Worm (Caenorhabditis elegans) whole organism, L1 larva: Measurements from ENCODE around the gene T28B11.1.

Source experiments
- ceh-8 ChIP-seq: fragments of 200-800 bp; sonication (Bioruptor generic); optimal IDR thresholded peaks from 2 replicates; lab custom pipeline; 2018; ENCODE audit warnings: mild to moderate bottlenecking, missing genetic modification characterization, moderate library complexity, missing compliant biosample characterization
- ces-1 ChIP-seq: fragments of 150-350 bp; optimal IDR thresholded peaks from 2 replicates; lab custom pipeline; 2014; ENCODE audit warnings: missing biosample characterization, missing genetic modification reagents, missing genetic modification characterization
- fkh-10 ChIP-seq: sonication (generic microtip); optimal IDR thresholded peaks from 2 replicates; lab custom pipeline; 2017; ENCODE audit warnings: missing biosample characterization, missing genetic modification reagents, missing genetic modification characterization
- nhr-12 ChIP-seq: sonication (generic microtip); optimal IDR thresholded peaks from 2 replicates; lab custom pipeline; 2017; ENCODE audit warnings: missing biosample characterization, missing genetic modification characterization
- nhr-77 ChIP-seq: fragments of 150-350 bp; optimal IDR thresholded peaks from 2 replicates; lab custom pipeline; 2014; ENCODE audit warnings: missing biosample characterization, missing genetic modification characterization

ce11 chrV:10683458-10683857 is 48.8 kb downstream of the T28B11.1 start:
- TF ChIP-seq ces-1 (no peak), nhr-12 (tag; lab: Kevin White, UChicago) (no peak), nhr-77 (tag; lab: Kevin White, UChicago) (no peak), fkh-10 (GFP tag; lab: Kevin White, UChicago) (no peak), ceh-8 (GFP tag; lab: Kevin White, UChicago) (no peak)
